Fruit fly (Drosophila melanogaster): ENCODE results near the gene Agpat1.

DNA sequence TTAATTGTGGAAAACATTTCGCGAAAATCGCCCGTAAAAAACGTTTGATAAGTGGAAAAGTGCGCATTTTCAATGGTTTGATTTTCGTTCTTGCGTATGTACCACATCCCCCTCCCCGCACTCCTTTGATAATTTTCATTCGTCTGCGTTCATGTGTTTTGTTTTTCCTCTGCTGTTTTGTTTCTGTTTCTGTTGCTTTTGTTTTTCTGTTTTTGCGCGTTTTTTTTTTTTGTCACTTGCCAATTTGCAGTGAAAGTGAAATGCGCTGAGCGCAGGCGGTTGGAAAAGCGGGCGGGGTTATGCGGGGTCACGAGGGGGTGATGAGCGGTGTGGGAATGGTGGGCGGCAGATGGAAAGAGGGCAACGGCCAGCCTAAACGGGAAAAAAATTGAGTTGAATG, 21.8 kb upstream of the Agpat1 start:
- no peak for TF ChIP-seq CG33017 (tag; optimal IDR thresholded peaks at IDR 0.05)
- TF ChIP-seq cic (GFP tag; optimal IDR thresholded peaks at IDR 0.05) = no peak
- TF ChIP-seq toe (GFP tag; optimal IDR thresholded peaks at IDR 0.05) = no peak
- no peak for TF ChIP-seq Clk (GFP tag; optimal IDR thresholded peaks at IDR 0.05)
- no peak for TF ChIP-seq CG14711 (tag; optimal IDR thresholded peaks at IDR 0.05)
- TF ChIP-seq CG7101 (tag; optimal IDR thresholded peaks at IDR 0.05) = no peak
